Fruit fly (Drosophila melanogaster): ENCODE data around the gene CG33643.

CG33643 gene

dm6 chr2L:13547738-13548726, 17.2 kb downstream of the CG33643 start (continued):
- peak; percentile 80 for TF ChIP-seq achi (GFP tag; optimal IDR thresholded peaks at IDR 0.05)
- TF ChIP-seq svp (GFP tag) = peak; percentile 96
- TF ChIP-seq CG3919 (GFP tag; optimal IDR thresholded peaks at IDR 0.05) = peak; percentile 82
- TF ChIP-seq Ets21C (GFP tag; optimal IDR thresholded peaks at IDR 0.05) = peak; percentile 83
- TF ChIP-seq Eip75B (GFP tag; optimal IDR thresholded peaks at IDR 0.05) = peak; percentile 85
- peak; percentile 55 for TF ChIP-seq CG9139 (GFP tag; optimal IDR thresholded peaks at IDR 0.05)
- TF ChIP-seq OdsH (GFP tag; optimal IDR thresholded peaks at IDR 0.05) = peak; percentile 84
- peak; percentile 82 for TF ChIP-seq fd59A (GFP tag; optimal IDR thresholded peaks at IDR 0.05)
- TF ChIP-seq dac (GFP tag; optimal IDR thresholded peaks at IDR 0.05) = peak; percentile 2
- TF ChIP-seq eg (GFP tag; IDR thresholded peaks at IDR 0.05) = peak; percentile 40; the same call in 1 of the 3 replicates
- peak; percentile 73 for TF ChIP-seq Sox15 (GFP tag; optimal IDR thresholded peaks at IDR 0.05)
- peak; percentile 45; the same call in 1 of the 2 replicates for TF ChIP-seq CG11294 (GFP tag; IDR thresholded peaks at IDR 0.05)
- TF ChIP-seq CG10669 (GFP tag; optimal IDR thresholded peaks at IDR 0.05) = peak; percentile 77
- peak; percentile 44 for TF ChIP-seq CG6854 (GFP tag; optimal IDR thresholded peaks at IDR 0.05)
- peak; percentile 82 for TF ChIP-seq Smox (GFP tag; optimal IDR thresholded peaks at IDR 0.05)
- no peak for TF ChIP-seq CG15336 (GFP tag; IDR thresholded peaks at IDR 0.05)
- TF ChIP-seq Hr38 (GFP tag; optimal IDR thresholded peaks at IDR 0.05) = no peak
- TF ChIP-seq CG31627 (GFP tag; optimal IDR thresholded peaks at IDR 0.05) = peak; percentile 84
- TF ChIP-seq pdm3 (GFP tag; optimal IDR thresholded peaks at IDR 0.05) = peak; percentile 78

- TF ChIP-seq CG16779 (tag; optimal IDR thresholded peaks at IDR 0.05) (peak; percentile 60), Blimp-1 (GFP tag; optimal IDR thresholded peaks at IDR 0.05) (peak; percentile 8), eg (GFP tag; IDR thresholded peaks at IDR 0.05) (peak; percentile 65; the same call in 2 of the 3 replicates), Smox (GFP tag; optimal IDR thresholded peaks at IDR 0.05) (no peak), CG1621 (tag; optimal IDR thresholded peaks at IDR 0.05) (peak; percentile 49), lz (GFP tag; optimal IDR thresholded peaks at IDR 0.05) (peak; percentile 17), Hr38 (GFP tag; optimal IDR thresholded peaks at IDR 0.05) (no peak), acj6 (GFP tag; optimal IDR thresholded peaks at IDR 0.05) (peak; percentile 7), CG6163 (GFP tag; IDR thresholded peaks at IDR 0.05) (peak; percentile 57; the same call in 2 of the 3 replicates), CG31627 (GFP tag; optimal IDR thresholded peaks at IDR 0.05) (peak; percentile 11), spab (GFP tag; optimal IDR thresholded peaks at IDR 0.05) (peak; percentile 54), pdm3 (GFP tag; optimal IDR thresholded peaks at IDR 0.05) (no peak), CG11762 (GFP tag; optimal IDR thresholded peaks at IDR 0.05; ENCODE audit: insufficient read depth) (no peak), CG6276 (GFP tag; optimal IDR thresholded peaks at IDR 0.05) (peak; percentile 74), CG8319 (GFP tag; optimal IDR thresholded peaks at IDR 0.05) (no peak), CG11294 (GFP tag; IDR thresholded peaks at IDR 0.05) (0 out of 2 replicates have a peak, but pooled peaks have one; percentile 7), dac (GFP tag; optimal IDR thresholded peaks at IDR 0.05) (no peak), CG9139 (GFP tag; optimal IDR thresholded peaks at IDR 0.05) (peak; percentile 49), Hr4 (GFP tag; optimal IDR thresholded peaks at IDR 0.05) (no peak), Hr39 (GFP tag; optimal IDR thresholded peaks at IDR 0.05) (peak; percentile 22), CG4318 (GFP tag; optimal IDR thresholded peaks at IDR 0.05) (no peak), Lpt (GFP tag; optimal IDR thresholded peaks at IDR 0.05) (peak; percentile 60), CG7368 (GFP tag; optimal IDR thresholded peaks at IDR 0.05) (peak; percentile 26), CG32006 (GFP tag; optimal IDR thresholded peaks at IDR 0.05) (peak; percentile 22), CG11902 (GFP tag; optimal IDR thresholded peaks at IDR 0.05) (no peak), salr (GFP tag; optimal IDR thresholded peaks at IDR 0.05) (no peak), Gug (GFP tag; IDR thresholded peaks at IDR 0.05) (peak; percentile 8; the same call in 1 of the 2 replicates), esn (GFP tag; optimal IDR thresholded peaks at IDR 0.05) (peak; percentile 10), CG6854 (GFP tag; optimal IDR thresholded peaks at IDR 0.05) (peak; percentile 59), CG3032 (tag; optimal IDR thresholded peaks at IDR 0.05) (peak; percentile 26), ss (GFP tag; optimal IDR thresholded peaks at IDR 0.05) (peak; percentile 86 to 92), cyc (GFP tag; optimal IDR thresholded peaks at IDR 0.05) (no peak), Ets96B (tag; optimal IDR thresholded peaks at IDR 0.05) (peak; percentile 46), CG3919 (GFP tag; optimal IDR thresholded peaks at IDR 0.05) (peak; percentile 37)
These were observed 18.2 kb downstream of the CG33643 start, which contains the start of gene B4 for dm6 chr2L:13548786-13549780. B4 (minus strand) TSS chr2L:13549328.

Data from whole organism, prepupa.